Worm (Caenorhabditis elegans): ENCODE measurements around the gene hhat-2.

The hhat-2 gene

DNA sequence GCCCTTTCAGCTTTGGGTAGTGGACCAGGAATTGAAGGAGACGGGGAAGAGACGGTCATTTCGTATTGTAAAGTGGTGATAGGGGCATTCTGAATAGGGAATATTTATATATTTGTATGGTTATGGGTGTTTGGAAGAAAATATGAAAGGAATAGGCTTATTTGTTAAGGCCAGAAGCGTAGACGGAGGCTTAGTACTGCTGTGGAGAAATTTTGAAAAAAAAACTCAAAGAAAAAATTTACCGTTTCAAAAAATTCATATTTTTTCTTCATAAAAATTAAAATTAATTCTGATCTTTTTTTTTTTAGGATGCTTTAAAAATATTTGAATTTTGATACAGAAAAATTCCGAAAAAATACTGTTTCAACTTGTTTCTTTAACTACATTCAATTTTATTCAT is at the start of gene hhat-2:
Gene hhat-2 (minus strand): TSS at position 101 of the 400 bp plus-strand sequence.
- no peak for TF ChIP-seq aly-1 (tag; optimal IDR thresholded peaks at IDR 0.05)
- TF ChIP-seq tbx-37 (GFP tag; conservative IDR thresholded peaks at IDR 0.05) = no peak
- TF ChIP-seq tra-4 (tag; optimal IDR thresholded peaks at IDR 0.05) = no peak
- TF ChIP-seq ceh-36 (tag; optimal IDR thresholded peaks at IDR 0.05) = no peak
- TF ChIP-seq ets-7 (tag; optimal IDR thresholded peaks at IDR 0.05) = no peak
- TF ChIP-seq hmg-4 (GFP tag; optimal IDR thresholded peaks at IDR 0.05) = no peak
- TF ChIP-seq sea-1 (GFP tag; conservative IDR thresholded peaks at IDR 0.05) = no peak
- no peak for TF ChIP-seq tbx-11 (GFP tag; IDR thresholded peaks at IDR 0.05)
- TF ChIP-seq scrt-1 (GFP tag; IDR thresholded peaks at IDR 0.05) = no peak
- no peak for TF ChIP-seq pes-1 (GFP tag; IDR thresholded peaks at IDR 0.05)
- TF ChIP-seq flt-1 (GFP tag; IDR thresholded peaks at IDR 0.05) = no peak
- TF ChIP-seq hnd-1 (tag; optimal IDR thresholded peaks at IDR 0.05) = no peak
- TF ChIP-seq hmbx-1 (tag; optimal IDR thresholded peaks at IDR 0.05) = no peak
- TF ChIP-seq ama-1 (optimal IDR thresholded peaks at IDR 0.05) = no peak
- TF ChIP-seq ceh-13 (GFP tag; optimal IDR thresholded peaks at IDR 0.05) = no peak
- TF ChIP-seq F13C5.2 (tag; optimal IDR thresholded peaks at IDR 0.05) = no peak

DNA sequence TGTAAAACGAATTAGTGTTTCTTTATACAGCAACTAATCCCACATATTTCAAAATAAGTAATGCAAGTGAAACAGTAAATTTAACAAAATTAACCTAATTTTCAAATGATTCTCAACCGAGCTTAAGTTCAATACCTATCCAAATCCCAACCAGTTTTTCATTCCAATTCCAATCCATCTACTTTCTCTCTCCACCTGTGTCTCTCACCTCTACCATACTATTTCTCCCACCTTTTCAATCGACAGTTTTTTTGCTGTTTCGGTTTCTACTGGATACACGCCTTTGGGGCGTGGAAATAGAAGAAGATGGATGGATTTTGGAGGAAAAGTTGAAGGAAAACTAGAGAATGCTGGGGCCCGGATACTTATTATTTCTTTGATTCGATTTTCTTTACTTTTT is 48.7 kb upstream of the hhat-2 start:
- TF ChIP-seq pes-1 (GFP tag; IDR thresholded peaks at IDR 0.05) (no peak), aly-1 (tag; optimal IDR thresholded peaks at IDR 0.05) (no peak), hmbx-1 (tag; optimal IDR thresholded peaks at IDR 0.05) (no peak), hmg-4 (GFP tag; optimal IDR thresholded peaks at IDR 0.05) (no peak), ama-1 (optimal IDR thresholded peaks at IDR 0.05) (no peak), ceh-36 (tag; optimal IDR thresholded peaks at IDR 0.05) (no peak), tbx-11 (GFP tag; IDR thresholded peaks at IDR 0.05) (no peak), tra-4 (tag; optimal IDR thresholded peaks at IDR 0.05) (no peak), scrt-1 (GFP tag; IDR thresholded peaks at IDR 0.05) (no peak), tbx-37 (GFP tag; conservative IDR thresholded peaks at IDR 0.05) (no peak), ets-7 (tag; optimal IDR thresholded peaks at IDR 0.05) (no peak), hnd-1 (tag; optimal IDR thresholded peaks at IDR 0.05) (no peak), B0310.2 (tag; optimal IDR thresholded peaks at IDR 0.05) (no peak), sea-1 (GFP tag; conservative IDR thresholded peaks at IDR 0.05) (no peak)

DNA sequence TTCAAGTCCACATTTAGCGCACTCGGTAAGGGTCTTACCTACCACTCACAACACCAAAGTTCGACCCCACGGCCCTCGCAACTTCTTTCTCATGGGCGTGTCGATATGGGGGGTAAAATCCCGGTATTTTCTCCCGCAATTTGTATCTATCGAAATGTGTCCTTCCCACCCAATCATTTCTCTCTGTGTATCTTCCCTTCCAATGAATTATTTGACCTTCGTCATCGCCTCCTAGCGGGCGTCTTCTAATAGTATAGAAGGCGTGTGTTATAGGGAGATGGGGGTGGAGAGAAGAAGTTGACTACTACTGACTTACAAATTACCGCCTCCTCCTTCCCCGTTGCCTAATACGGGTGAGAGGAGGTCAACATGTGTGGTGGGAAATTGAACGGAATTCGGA is 47.7 kb upstream of the hhat-2 start:
- no peak for TF ChIP-seq aly-1 (tag; optimal IDR thresholded peaks at IDR 0.05)
- no peak for TF ChIP-seq pes-1 (GFP tag; IDR thresholded peaks at IDR 0.05)
- TF ChIP-seq ets-7 (tag; optimal IDR thresholded peaks at IDR 0.05) = no peak
- no peak for TF ChIP-seq tra-4 (tag; optimal IDR thresholded peaks at IDR 0.05)
- no peak for TF ChIP-seq tbx-11 (GFP tag; IDR thresholded peaks at IDR 0.05)
- no peak for TF ChIP-seq ceh-36 (tag; optimal IDR thresholded peaks at IDR 0.05)

DNA sequence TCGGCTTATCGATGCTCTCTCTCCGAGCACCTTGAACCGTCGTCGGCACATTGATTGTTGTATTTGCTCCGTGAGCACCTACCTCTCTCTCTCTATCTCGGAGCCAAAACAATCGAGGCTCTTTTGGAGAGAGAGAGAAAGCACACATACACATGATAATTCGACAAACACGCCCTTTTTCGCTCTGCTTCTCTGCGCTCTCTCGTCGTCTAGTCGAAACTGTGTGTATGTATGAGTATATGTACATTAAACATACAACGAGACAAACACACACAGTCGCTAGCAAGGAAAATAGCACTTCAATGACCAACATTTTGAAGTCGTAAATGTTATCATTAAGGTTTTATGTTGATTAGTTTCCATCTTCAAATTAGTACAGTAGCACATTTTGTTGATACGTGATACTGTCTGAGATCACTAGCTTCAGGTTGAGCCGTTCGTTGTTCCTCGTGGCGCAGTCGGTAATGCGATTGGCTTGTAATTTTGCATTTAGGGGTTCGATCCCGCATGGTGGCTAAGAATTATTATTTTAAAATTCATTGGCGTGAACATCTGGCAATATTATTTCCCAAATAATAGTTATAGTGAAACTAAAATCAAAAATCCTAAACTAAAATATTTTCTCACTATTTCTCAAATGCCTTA is 46.1 kb upstream of the hhat-2 start:
- TF ChIP-seq scrt-1 (GFP tag; IDR thresholded peaks at IDR 0.05) = no peak
- peak; percentile 71 for TF ChIP-seq hmg-4 (GFP tag; optimal IDR thresholded peaks at IDR 0.05)
- no peak for TF ChIP-seq tbx-11 (GFP tag; IDR thresholded peaks at IDR 0.05)
- no peak for TF ChIP-seq F13C5.2 (tag; optimal IDR thresholded peaks at IDR 0.05)

DNA sequence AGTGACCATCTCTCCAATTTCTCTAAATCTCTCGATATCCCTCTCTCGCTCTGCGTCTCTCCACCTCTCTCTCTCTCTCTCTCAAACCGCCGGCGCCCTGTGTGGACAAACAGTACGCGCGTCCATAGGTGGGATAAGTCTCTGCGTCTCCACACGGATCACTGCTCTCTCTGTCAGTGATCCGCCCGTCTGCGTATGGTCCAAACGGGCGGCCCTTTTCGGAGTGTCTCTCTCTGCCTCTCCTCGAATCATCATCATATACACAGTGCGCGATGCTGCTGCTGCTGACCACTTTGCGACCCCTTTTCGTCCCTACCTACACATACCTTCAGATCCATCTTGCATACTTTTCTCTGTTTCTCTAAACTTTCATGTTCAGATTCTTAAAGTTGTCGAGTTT is 43.4 kb upstream of the hhat-2 start:
- TF ChIP-seq F13C5.2 (tag; optimal IDR thresholded peaks at IDR 0.05) (peak; percentile 31), ceh-13 (GFP tag; optimal IDR thresholded peaks at IDR 0.05) (peak; percentile 17), hmbx-1 (tag; optimal IDR thresholded peaks at IDR 0.05) (no peak), ceh-36 (tag; optimal IDR thresholded peaks at IDR 0.05) (no peak), tbx-11 (GFP tag; IDR thresholded peaks at IDR 0.05) (no peak), ama-1 (optimal IDR thresholded peaks at IDR 0.05) (no peak), hnd-1 (tag; optimal IDR thresholded peaks at IDR 0.05) (no peak), tbx-37 (GFP tag; conservative IDR thresholded peaks at IDR 0.05) (no peak), aly-1 (tag; optimal IDR thresholded peaks at IDR 0.05) (peak; percentile 66), sea-1 (GFP tag; conservative IDR thresholded peaks at IDR 0.05) (0 out of 2 replicates have a peak, but pooled peaks have one; percentile 35), hmg-4 (GFP tag; optimal IDR thresholded peaks at IDR 0.05) (no peak)

DNA sequence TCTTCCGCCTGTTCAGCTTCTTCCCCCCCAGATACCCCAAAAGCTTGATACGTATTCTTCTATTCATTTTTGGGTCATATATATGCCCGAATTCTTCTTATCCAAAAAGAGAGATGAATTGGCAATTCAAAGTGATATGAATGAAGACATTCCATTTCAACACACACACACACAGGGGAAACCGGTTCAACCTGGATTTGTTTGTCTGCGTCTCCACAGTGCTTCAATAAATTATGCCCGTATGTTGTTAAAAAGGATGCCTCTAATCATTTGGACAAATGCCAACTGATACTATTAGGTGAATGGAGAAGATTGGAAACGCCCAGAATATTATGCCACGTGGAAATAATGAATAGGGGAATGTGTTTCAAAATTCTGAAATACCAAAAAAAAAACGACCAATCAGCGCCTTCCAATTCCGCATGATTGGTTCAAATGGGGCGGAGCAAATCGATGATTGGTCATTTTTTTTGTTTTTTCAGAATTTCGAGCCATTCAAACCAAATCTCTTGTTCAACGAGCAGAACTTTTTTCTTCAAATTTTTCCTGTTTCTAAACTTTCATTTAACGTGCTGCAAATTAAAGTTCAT is 41.0 kb upstream of the hhat-2 start:
- TF ChIP-seq F13C5.2 (tag; optimal IDR thresholded peaks at IDR 0.05) (no peak), hnd-1 (tag; optimal IDR thresholded peaks at IDR 0.05) (no peak), pes-1 (GFP tag; IDR thresholded peaks at IDR 0.05) (no peak), tbx-37 (GFP tag; conservative IDR thresholded peaks at IDR 0.05) (no peak), tra-4 (tag; optimal IDR thresholded peaks at IDR 0.05) (no peak), ceh-36 (tag; optimal IDR thresholded peaks at IDR 0.05) (no peak), hmbx-1 (tag; optimal IDR thresholded peaks at IDR 0.05) (no peak), scrt-1 (GFP tag; IDR thresholded peaks at IDR 0.05) (no peak), sea-1 (GFP tag; conservative IDR thresholded peaks at IDR 0.05) (no peak), hmg-4 (GFP tag; optimal IDR thresholded peaks at IDR 0.05) (no peak), flt-1 (GFP tag; IDR thresholded peaks at IDR 0.05) (no peak)

DNA sequence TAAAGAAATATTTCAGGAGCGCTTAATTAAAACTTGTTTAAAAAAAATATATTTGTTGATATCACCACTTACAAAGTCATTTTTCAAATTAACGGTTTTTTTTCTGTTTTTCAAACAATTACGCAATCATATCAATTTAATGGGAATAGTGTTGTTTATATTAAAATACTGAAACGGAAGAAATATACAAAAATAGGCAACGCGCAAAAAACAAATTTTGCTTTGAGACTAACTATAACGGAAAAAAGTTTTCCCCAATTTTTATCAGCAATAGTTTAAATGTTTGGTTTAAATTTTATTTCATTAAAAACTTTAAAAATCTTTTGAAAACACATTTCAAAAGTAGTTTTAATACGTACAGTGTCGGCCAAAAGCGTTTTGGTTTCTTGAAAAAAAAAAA is 39.6 kb upstream of the hhat-2 start:
- TF ChIP-seq F13C5.2 (tag; optimal IDR thresholded peaks at IDR 0.05) (no peak), tra-4 (tag; optimal IDR thresholded peaks at IDR 0.05) (no peak), flt-1 (GFP tag; IDR thresholded peaks at IDR 0.05) (no peak), ceh-13 (GFP tag; optimal IDR thresholded peaks at IDR 0.05) (no peak), hmg-4 (GFP tag; optimal IDR thresholded peaks at IDR 0.05) (no peak), ceh-36 (tag; optimal IDR thresholded peaks at IDR 0.05) (no peak), sea-1 (GFP tag; conservative IDR thresholded peaks at IDR 0.05) (no peak), aly-1 (tag; optimal IDR thresholded peaks at IDR 0.05) (no peak), hnd-1 (tag; optimal IDR thresholded peaks at IDR 0.05) (no peak), scrt-1 (GFP tag; IDR thresholded peaks at IDR 0.05) (no peak), ets-7 (tag; optimal IDR thresholded peaks at IDR 0.05) (no peak)
